Fruit fly (Drosophila melanogaster) S2 (cell line): Measurements from ENCODE around the gene Rab11.

Experiments used
- CG8478 ChIP-seq: fragments of >200 bp; optimal IDR thresholded peaks from 2 replicates; lab custom pipeline; 2018
- CTCF ChIP-seq, 2 experiments: fragments of >200 bp; optimal IDR thresholded peaks; 2 replicates each; lab custom pipeline; 2018

DNA sequence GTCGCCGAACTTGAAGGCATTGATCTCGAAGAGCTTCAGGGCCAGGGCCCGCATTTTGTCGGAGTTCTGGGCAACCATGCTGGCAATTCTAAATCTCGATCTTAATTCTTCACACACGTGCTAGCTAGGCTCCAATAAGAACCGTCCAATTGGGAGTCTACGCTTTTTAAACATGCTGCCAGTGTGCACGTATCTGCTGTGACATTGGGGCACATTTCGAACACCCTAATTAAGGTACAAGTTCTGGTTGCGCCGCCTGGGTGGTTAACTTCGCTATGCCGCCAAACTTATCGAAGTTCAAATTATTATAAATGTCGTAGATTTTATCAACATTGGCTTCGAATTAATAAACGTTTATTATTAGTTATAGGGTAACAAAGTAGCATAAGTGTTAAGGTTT lies 38.1 kb upstream of the Rab11 start, which contains the start of gene r-l:
- TF ChIP-seq CG8478 (lab: Kevin White, UChicago) (no peak), CTCF (optimal IDR thresholded peaks at IDR 0.05; lab: Kevin White, UChicago) (peak; percentile 30 to 49)
